Fruit fly (Drosophila melanogaster): ENCODE measurements around the gene nvd.

The nvd gene

DNA sequence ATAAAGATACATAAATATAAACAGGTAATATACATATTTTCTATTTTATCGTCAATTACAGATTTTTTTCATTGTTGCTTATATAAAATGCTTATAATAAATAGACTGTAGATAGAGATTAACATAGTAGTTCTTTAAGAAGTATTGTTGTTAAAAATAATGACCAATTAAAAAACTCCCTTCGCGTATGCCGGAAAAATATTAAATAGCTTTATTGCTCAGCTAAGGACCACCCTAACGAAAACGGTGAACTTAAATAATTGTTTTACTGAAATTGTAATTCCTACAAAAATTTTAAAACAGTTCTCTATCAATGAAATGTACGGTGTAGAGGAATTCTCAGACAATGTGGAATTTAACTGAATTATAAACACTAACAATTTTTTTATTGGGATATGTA, at the start of gene nvd:
nvd (plus strand) TSS at position 301 of the 400 bp plus-strand sequence.
- TF ChIP-seq tj (GFP tag; optimal IDR thresholded peaks at IDR 0.05) (no peak), toe (GFP tag; optimal IDR thresholded peaks at IDR 0.05) (no peak), CG1620 (GFP tag; optimal IDR thresholded peaks at IDR 0.05) (no peak), CG7045 (GFP tag; optimal IDR thresholded peaks at IDR 0.05) (no peak), CG11617 (GFP tag; optimal IDR thresholded peaks at IDR 0.05) (no peak), CG33017 (tag; optimal IDR thresholded peaks at IDR 0.05) (no peak), CG7101 (tag; optimal IDR thresholded peaks at IDR 0.05) (no peak), bab1 (GFP tag; optimal IDR thresholded peaks at IDR 0.05) (no peak), pad (GFP tag; optimal IDR thresholded peaks at IDR 0.05) (no peak), Mnt (GFP tag; optimal IDR thresholded peaks at IDR 0.05) (no peak), Clk (GFP tag; optimal IDR thresholded peaks at IDR 0.05) (no peak), kay (GFP tag; ENCODE audit: borderline replicate concordance) (no peak), cnc (optimal IDR thresholded peaks at IDR 0.05) (no peak), CG14711 (tag; optimal IDR thresholded peaks at IDR 0.05) (no peak), ovo (GFP tag; optimal IDR thresholded peaks at IDR 0.05) (no peak), cic (GFP tag; optimal IDR thresholded peaks at IDR 0.05) (no peak), CG12768 (GFP tag; optimal IDR thresholded peaks at IDR 0.05) (no peak)

All from whole organism, adult.